Fruit fly (Drosophila melanogaster) whole organism, wandering third instar larva: Measurements from ENCODE around the gene CG45049.

Source experiments
- Dfd ChIP-seq: fragments of >200 bp; optimal IDR thresholded peaks from 2 replicates; lab custom pipeline; 2017; ENCODE audit warnings: missing biosample characterization, missing genetic modification characterization
- Dif ChIP-seq: fragments of 200-275, 200-300 bp; sonication (Bioruptor generic); optimal IDR thresholded peaks from 2 replicates; lab custom pipeline; 2018; ENCODE audit warnings: missing biosample characterization, missing genetic modification characterization; ENCODE audit not compliant: partially characterized antibody
- HLH106 ChIP-seq: fragments of 200-800 bp; optimal IDR thresholded peaks from 3 replicates; lab custom pipeline; 2019; ENCODE audit warnings: missing biosample characterization, mild to moderate bottlenecking, missing genetic modification characterization, moderate library complexity
- Myc ChIP-seq: fragments of >200 bp; optimal IDR thresholded peaks from 2 replicates; lab custom pipeline; 2017
- N ChIP-seq: fragments of >200 bp; optimal IDR thresholded peaks from 2 replicates; lab custom pipeline; 2018; ENCODE audit warnings: missing biosample characterization, missing external identifiers, missing genetic modification characterization
- OdsH ChIP-seq: fragments of 200-800 bp; sonication (Bioruptor generic); optimal IDR thresholded peaks from 2 replicates; lab custom pipeline; 2016; ENCODE audit warnings: missing biosample characterization, mild to moderate bottlenecking, missing genetic modification characterization
- br ChIP-seq: fragments of 200-800 bp; sonication (Bioruptor generic); optimal IDR thresholded peaks from 2 replicates; lab custom pipeline; 2016; ENCODE audit warnings: missing biosample characterization, missing genetic modification characterization
- dmrt93B ChIP-seq: fragments of 200-800 bp; sonication (Bioruptor generic); optimal IDR thresholded peaks from 2 replicates; lab custom pipeline; 2018; ENCODE audit warnings: missing biosample characterization, mild to moderate bottlenecking, missing genetic modification characterization
- foxo ChIP-seq, 2 experiments: fragments of 200-800 bp; sonication (Bioruptor generic); optimal IDR thresholded peaks; 2 replicates in 1 of 2; 3 replicates in 1 of 2; lab custom pipeline; 2016 to 2017; ENCODE audit warnings: missing biosample characterization in 2 of 2, missing genetic modification characterization in 2 of 2
- pan ChIP-seq: fragments of >200 bp; optimal IDR thresholded peaks from 2 replicates; lab custom pipeline; 2017
- psq ChIP-seq: fragments of 200-800 bp; sonication (Bioruptor generic); optimal IDR thresholded peaks from 3 replicates; lab custom pipeline; 2017; ENCODE audit warnings: missing biosample characterization, mild to moderate bottlenecking, missing genetic modification characterization, moderate library complexity
- sage ChIP-seq: fragments of 200-800 bp; sonication (Bioruptor generic); optimal IDR thresholded peaks from 2 replicates; lab custom pipeline; 2016; ENCODE audit warnings: missing biosample characterization, mild to moderate bottlenecking, missing genetic modification characterization
- usp ChIP-seq: fragments of >200 bp; optimal IDR thresholded peaks from 2 replicates; lab custom pipeline; 2017; ENCODE audit warnings: missing biosample characterization, missing genetic modification characterization

DNA sequence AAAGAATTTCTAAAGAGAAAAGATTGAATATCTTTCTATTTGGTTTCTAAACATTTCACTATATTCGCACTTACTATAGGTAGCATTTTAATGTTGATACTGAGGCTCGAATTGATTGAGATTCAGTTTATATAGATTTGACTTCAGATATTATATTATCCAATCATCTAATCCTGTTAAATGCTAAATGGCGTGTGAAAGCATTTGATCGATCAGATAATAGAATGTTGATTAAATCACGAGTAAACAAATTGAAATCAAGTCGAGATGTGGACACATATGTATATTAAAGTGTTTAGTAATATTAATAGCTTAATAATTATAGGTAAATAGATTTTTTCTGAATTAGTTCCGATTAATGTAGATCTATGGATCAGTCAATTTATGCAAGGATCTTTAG is 44.1 kb downstream of the CG45049 start, which contains the start of gene CG43094:
- no peak for TF ChIP-seq OdsH (GFP tag; lab: Kevin White, UChicago)
- no peak for TF ChIP-seq Dfd
- TF ChIP-seq Myc (lab: Kevin White, UChicago) = no peak
- no peak for TF ChIP-seq dmrt93B
- no peak for TF ChIP-seq usp (GFP tag; lab: Kevin White, UChicago)
- TF ChIP-seq HLH106 = no peak
- TF ChIP-seq pan = no peak
- TF ChIP-seq foxo (GFP tag; optimal IDR thresholded peaks at IDR 0.05; lab: Kevin White, UChicago) = no peak
- no peak for TF ChIP-seq N (GFP tag; lab: Kevin White, UChicago)
- TF ChIP-seq psq (GFP tag; lab: Kevin White, UChicago) = no peak
- no peak for TF ChIP-seq sage
- no peak for TF ChIP-seq Dif
- TF ChIP-seq br = no peak
